Fruit fly (Drosophila melanogaster): Measurements from ENCODE around the gene CG7330.

CG7330 gene

DNA sequence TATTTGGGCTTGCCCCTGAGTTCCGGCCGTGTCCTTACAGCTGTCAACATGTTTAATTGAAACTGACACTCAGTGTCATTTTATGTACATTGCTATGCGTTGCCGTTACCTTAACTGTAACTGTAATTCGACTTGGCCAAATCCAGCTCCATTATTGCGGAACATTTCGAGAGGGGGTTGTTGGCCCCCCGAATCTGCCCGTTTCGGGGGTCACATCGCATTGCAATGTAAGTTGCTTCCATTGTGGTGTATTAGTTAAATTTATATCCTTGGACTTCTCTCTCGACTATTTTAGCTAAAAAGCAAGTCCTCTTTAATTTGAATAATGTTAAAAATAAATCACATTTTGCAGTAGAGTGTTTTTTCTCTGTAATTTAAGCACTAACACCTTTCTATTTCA is 24.6 kb upstream of the CG7330 start:
- no peak for TF ChIP-seq sim (GFP tag; IDR thresholded peaks at IDR 0.05)
- no peak for TF ChIP-seq CG16813 (GFP tag; IDR thresholded peaks at IDR 0.05; ENCODE audit: partially characterized antibody)
- no peak for TF ChIP-seq CG8281 (tag; optimal IDR thresholded peaks at IDR 0.05)
- no peak for TF ChIP-seq CG3838 (GFP tag; optimal IDR thresholded peaks at IDR 0.05)
- TF ChIP-seq fd96Cb (tag; optimal IDR thresholded peaks at IDR 0.05): no peak
- TF ChIP-seq Mrtf (GFP tag; IDR thresholded peaks at IDR 0.05): 0 out of 3 replicates have a peak, but pooled peaks have one; percentile 20
- TF ChIP-seq CG1647 (GFP tag; optimal IDR thresholded peaks at IDR 0.05): no peak
- TF ChIP-seq CG14050 (GFP tag; IDR thresholded peaks at IDR 0.05): no peak
- no peak for TF ChIP-seq Neu2 (GFP tag; optimal IDR thresholded peaks at IDR 0.05; ENCODE audit: borderline replicate concordance)
- TF ChIP-seq kni (GFP tag; optimal IDR thresholded peaks at IDR 0.05): no peak
- no peak for TF ChIP-seq schlank (tag; optimal IDR thresholded peaks at IDR 0.05)
- peak; percentile 38 for TF ChIP-seq Ets65A (GFP tag)

DNA sequence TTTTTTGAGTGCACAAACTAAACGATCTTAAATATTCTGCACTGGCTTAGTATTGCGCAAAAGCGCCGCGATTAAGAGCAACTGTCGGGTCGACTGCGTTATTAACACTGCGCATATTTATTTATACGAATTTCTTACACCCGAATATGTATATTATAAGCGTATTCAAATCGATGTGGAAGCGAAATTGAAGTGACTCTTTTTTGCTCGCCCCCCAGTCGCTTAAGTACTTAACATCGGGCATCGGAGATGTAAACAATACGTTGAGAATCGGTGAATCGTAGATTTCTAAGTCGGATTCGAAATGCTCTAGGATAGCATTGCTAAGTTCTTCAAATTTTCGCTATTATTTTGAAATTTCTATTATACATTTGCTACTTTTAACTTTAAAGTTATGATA is 16.1 kb upstream of the CG7330 start, which contains the start of gene Cyp312a1:
Cyp312a1 (minus strand) TSS at position 101 of the 400 bp plus-strand sequence.
- TF ChIP-seq ash1 (GFP tag; optimal IDR thresholded peaks at IDR 0.05) (no peak), Sry-δ (GFP tag; optimal IDR thresholded peaks at IDR 0.05) (no peak), pzg (GFP tag; optimal IDR thresholded peaks at IDR 0.05) (no peak), yki (optimal IDR thresholded peaks at IDR 0.05) (no peak), CG16815 (GFP tag; optimal IDR thresholded peaks at IDR 0.05) (no peak), CG14441 (GFP tag; IDR thresholded peaks at IDR 0.05) (no peak), pnt (GFP tag; optimal IDR thresholded peaks at IDR 0.05) (no peak), CG4820 (GFP tag; optimal IDR thresholded peaks at IDR 0.05) (no peak), CG2116 (GFP tag; optimal IDR thresholded peaks at IDR 0.05) (no peak), Mad (GFP tag; optimal IDR thresholded peaks at IDR 0.05) (no peak), CG10979 (tag; optimal IDR thresholded peaks at IDR 0.05) (no peak), ssp (GFP tag; IDR thresholded peaks at IDR 0.05) (no peak), tll (GFP tag; optimal IDR thresholded peaks at IDR 0.05) (no peak), Lpt (GFP tag; optimal IDR thresholded peaks at IDR 0.05) (no peak), Ets97D (GFP tag; optimal IDR thresholded peaks at IDR 0.05) (no peak), Hr3 (GFP tag; optimal IDR thresholded peaks at IDR 0.05) (no peak), CG11504 (tag; optimal IDR thresholded peaks at IDR 0.05) (no peak)

DNA sequence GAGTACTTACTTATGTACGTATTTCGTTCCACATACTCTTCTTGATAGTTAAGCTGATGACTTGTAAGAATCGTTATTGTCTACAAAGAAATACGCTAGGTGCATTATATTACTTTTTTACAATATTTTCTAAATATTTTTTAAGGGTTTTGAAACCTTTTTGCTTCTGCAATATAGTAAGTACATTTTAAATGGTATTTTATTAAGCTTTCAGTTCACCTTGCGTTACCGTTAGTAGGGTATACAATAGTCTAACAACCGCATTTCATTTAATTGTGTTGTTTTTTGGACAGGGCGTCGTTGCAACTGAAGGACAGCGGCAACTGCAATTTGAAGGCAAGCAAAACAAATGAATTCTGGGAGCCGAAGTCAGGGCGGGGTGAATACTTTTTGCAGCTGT is 11.5 kb upstream of the CG7330 start:
- TF ChIP-seq Lim3 (GFP tag; IDR thresholded peaks at IDR 0.05): no peak
- no peak for TF ChIP-seq ttk (GFP tag; IDR thresholded peaks at IDR 0.05)
- TF ChIP-seq br (optimal IDR thresholded peaks at IDR 0.05): no peak
- no peak for TF ChIP-seq ken (GFP tag; IDR thresholded peaks at IDR 0.05)
- TF ChIP-seq D19A (tag; optimal IDR thresholded peaks at IDR 0.05): peak; percentile 73
- TF ChIP-seq CG9437 (GFP tag; optimal IDR thresholded peaks at IDR 0.05): no peak
- TF ChIP-seq Xrp1 (GFP tag; IDR thresholded peaks at IDR 0.05): 0 out of 2 replicates have a peak, but pooled peaks have one; percentile 6
- peak; percentile 32 for TF ChIP-seq sens (GFP tag)
- no peak for TF ChIP-seq hb (GFP tag; IDR thresholded peaks at IDR 0.05; ENCODE audit: partially characterized antibody)

DNA sequence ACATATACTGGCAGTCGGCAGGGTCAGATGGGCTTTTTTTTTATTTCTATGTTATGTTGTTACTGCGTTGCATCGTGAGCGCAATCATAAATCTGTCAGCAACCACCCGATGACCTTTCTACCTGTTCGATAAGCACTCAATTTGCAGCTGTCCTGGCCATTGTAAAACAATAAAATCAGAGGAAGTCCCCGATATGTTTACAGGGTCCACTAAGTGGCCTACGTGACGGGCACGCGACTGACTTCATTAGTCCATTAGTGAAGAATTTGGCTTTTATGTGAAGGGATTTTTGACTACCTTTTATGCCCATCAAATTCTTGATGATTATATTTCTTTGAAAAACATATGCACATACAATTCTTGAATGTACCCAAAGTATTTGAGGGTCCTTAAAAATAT is 10.4 kb upstream of the CG7330 start:
- TF ChIP-seq Dref (GFP tag; IDR thresholded peaks at IDR 0.05): no peak
- TF ChIP-seq yki (optimal IDR thresholded peaks at IDR 0.05): no peak
- TF ChIP-seq trem (tag; optimal IDR thresholded peaks at IDR 0.05): no peak
- TF ChIP-seq CG5953 (GFP tag; IDR thresholded peaks at IDR 0.05): no peak
- TF ChIP-seq cad (GFP tag; optimal IDR thresholded peaks at IDR 0.05): peak; percentile 96
- no peak for TF ChIP-seq CG5180 (GFP tag; optimal IDR thresholded peaks at IDR 0.05)
- TF ChIP-seq Sox100B (GFP tag; optimal IDR thresholded peaks at IDR 0.05): no peak
- TF ChIP-seq NC2α (GFP tag; optimal IDR thresholded peaks at IDR 0.05): no peak
- peak; percentile 40 for TF ChIP-seq ac (GFP tag; optimal IDR thresholded peaks at IDR 0.05)
- no peak for TF ChIP-seq lab (GFP tag; optimal IDR thresholded peaks at IDR 0.05)
- no peak for TF ChIP-seq MESR4 (GFP tag; optimal IDR thresholded peaks at IDR 0.05)
- TF ChIP-seq zen (tag; optimal IDR thresholded peaks at IDR 0.05): peak; percentile 84
- no peak for TF ChIP-seq CG7357 (GFP tag; IDR thresholded peaks at IDR 0.05)
- TF ChIP-seq CG15479 (GFP tag; optimal IDR thresholded peaks at IDR 0.05): peak; percentile 40

All from whole organism, embryonic.